Worm (Caenorhabditis elegans) whole organism, L1 larva: Measurements from ENCODE around the gene EEED8.4.
A peak's percentile ranks its signal among the peaks of the same experiment; 100 is the strongest.

Experiments
- C34B4.2 ChIP-seq: sonication (generic microtip); optimal IDR thresholded peaks from 2 replicates; lab custom pipeline; 2017; ENCODE audit warnings: mild to moderate bottlenecking, missing genetic modification characterization, missing compliant biosample characterization
- Y116A8C.19 ChIP-seq: sonication (generic microtip); optimal IDR thresholded peaks from 2 replicates; lab custom pipeline; 2016; ENCODE audit warnings: missing compliant biosample characterization, missing genetic modification characterization, borderline replicate concordance
- alr-1 ChIP-seq: fragments of 200-800 bp; sonication (Bioruptor generic); optimal IDR thresholded peaks from 2 replicates; lab custom pipeline; 2018; ENCODE audit warnings: borderline replicate concordance, mild to moderate bottlenecking, missing genetic modification characterization, missing compliant biosample characterization
- aly-2 ChIP-seq: fragments of 150-350 bp; optimal IDR thresholded peaks from 2 replicates; lab custom pipeline; 2014; ENCODE audit warnings: missing biosample characterization, missing genetic modification characterization
- ama-1 ChIP-seq: fragments of 150-350 bp; optimal IDR thresholded peaks from 2 replicates; lab custom pipeline; 2014
- blmp-1 ChIP-seq: fragments of 150-350 bp; optimal IDR thresholded peaks from 2 replicates; lab custom pipeline; 2014; ENCODE audit warnings: missing biosample characterization, missing genetic modification characterization
- ceh-63 ChIP-seq: fragments of 200-800 bp; sonication (Bioruptor generic); optimal IDR thresholded peaks from 2 replicates; lab custom pipeline; 2018; ENCODE audit warnings: mild to moderate bottlenecking, missing genetic modification characterization, missing compliant biosample characterization
- ceh-8 ChIP-seq: fragments of 200-800 bp; sonication (Bioruptor generic); optimal IDR thresholded peaks from 2 replicates; lab custom pipeline; 2018; ENCODE audit warnings: mild to moderate bottlenecking, missing genetic modification characterization, moderate library complexity, missing compliant biosample characterization
- ceh-90 ChIP-seq: sonication (generic microtip); optimal IDR thresholded peaks from 2 replicates; lab custom pipeline; 2016; ENCODE audit warnings: missing genetic modification characterization, missing compliant biosample characterization
- dpl-1 ChIP-seq, 3 experiments: fragments of 150-350 bp in 2 of 3; sonication (generic microtip) in 1 of 3; optimal IDR thresholded peaks; 2 replicates each; lab custom pipeline; 2014 to 2017; ENCODE audit warnings: missing biosample characterization in 3 of 3, missing genetic modification characterization in 3 of 3, missing genetic modification reagents in 3 of 3
- dsc-1 ChIP-seq: sonication (generic microtip); optimal IDR thresholded peaks from 2 replicates; lab custom pipeline; 2016; ENCODE audit warnings: mild to moderate bottlenecking, missing genetic modification characterization, missing compliant biosample characterization
- efl-1 ChIP-seq, 4 experiments: fragments of 150-350 bp; optimal IDR thresholded peaks in 3 of 4; peaks in 1 of 4; 1 replicate in 1 of 4; 2 replicates in 3 of 4; lab custom pipeline; 2014; ENCODE audit warnings: missing biosample characterization in 2 of 4, missing genetic modification characterization in 2 of 4, missing genetic modification reagents in 2 of 4
- efl-3 ChIP-seq: fragments of 200-800 bp; sonication (Bioruptor generic); optimal IDR thresholded peaks from 2 replicates; lab custom pipeline; 2018; ENCODE audit warnings: mild to moderate bottlenecking, missing genetic modification characterization, missing compliant biosample characterization
- egl-27 ChIP-seq, 2 experiments: fragments of 150-350 bp in 1 of 2; sonication (generic microtip); optimal IDR thresholded peaks; 3 replicates each; lab custom pipeline; 2017 to 2018; ENCODE audit warnings: missing biosample characterization in 2 of 2, missing genetic modification characterization in 2 of 2, missing genetic modification reagents in 2 of 2
- elt-2 ChIP-seq: sonication (generic microtip); optimal IDR thresholded peaks from 2 replicates; lab custom pipeline; 2016; ENCODE audit warnings: missing genetic modification characterization, mild to moderate bottlenecking, inconsistent platforms, missing compliant biosample characterization, missing genetic modification reagents
- ets-5 ChIP-seq: fragments of 200-800 bp; sonication (Bioruptor generic); IDR thresholded peaks from 2 replicates; pipeline ENCODE4 v1.3.6; 2022; ENCODE audit warnings: missing genetic modification characterization, missing compliant biosample characterization
- fkh-4 ChIP-seq: sonication (generic microtip); optimal IDR thresholded peaks from 2 replicates; lab custom pipeline; 2016; ENCODE audit warnings: missing compliant biosample characterization, missing genetic modification characterization, borderline replicate concordance
- fkh-8 ChIP-seq: sonication (generic microtip); optimal IDR thresholded peaks from 2 replicates; lab custom pipeline; 2016; ENCODE audit warnings: mild to moderate bottlenecking, missing genetic modification characterization, missing compliant biosample characterization
- fos-1 ChIP-seq: fragments of 150-350 bp; optimal IDR thresholded peaks from 2 replicates; lab custom pipeline; 2014; ENCODE audit warnings: missing biosample characterization, missing genetic modification characterization
- irx-1 ChIP-seq: sonication (generic microtip); optimal IDR thresholded peaks from 2 replicates; lab custom pipeline; 2016; ENCODE audit warnings: missing genetic modification characterization, missing compliant biosample characterization
- jun-1 ChIP-seq: fragments of 150-350 bp; optimal IDR thresholded peaks from 2 replicates; lab custom pipeline; 2014; ENCODE audit warnings: missing biosample characterization, missing genetic modification reagents, missing genetic modification characterization
- lin-14 ChIP-seq: fragments of 200-800 bp; sonication (Bioruptor generic); optimal IDR thresholded peaks from 2 replicates; lab custom pipeline; 2018; ENCODE audit warnings: mild to moderate bottlenecking, missing genetic modification characterization, moderate library complexity, missing compliant biosample characterization
- lin-15B ChIP-seq: fragments of 150-350 bp; sonication (generic microtip); optimal IDR thresholded peaks from 3 replicates; lab custom pipeline; 2014; ENCODE audit warnings: missing biosample characterization, missing genetic modification characterization
- lsy-2 ChIP-seq, 2 experiments: fragments of 150-350 bp; optimal IDR thresholded peaks; 2 replicates each; lab custom pipeline; 2014; ENCODE audit warnings: missing biosample characterization in 2 of 2, missing genetic modification characterization in 2 of 2
- mdl-1 ChIP-seq, 2 experiments: fragments of 150-350 bp; optimal IDR thresholded peaks; 2 replicates each; lab custom pipeline; 2014 to 2017; ENCODE audit warnings: missing biosample characterization in 2 of 2, missing genetic modification characterization in 2 of 2, inconsistent platforms in 1 of 2
- mef-2 ChIP-seq: fragments of 150-350 bp; optimal IDR thresholded peaks from 2 replicates; lab custom pipeline; 2014; ENCODE audit warnings: missing biosample characterization, missing genetic modification characterization
- nhr-11 ChIP-seq: fragments of 150-350 bp; optimal IDR thresholded peaks from 2 replicates; lab custom pipeline; 2014; ENCODE audit warnings: missing biosample characterization, missing genetic modification characterization
- nhr-20 ChIP-seq: sonication (generic microtip); optimal IDR thresholded peaks from 2 replicates; lab custom pipeline; 2016; ENCODE audit warnings: mild to moderate bottlenecking, missing genetic modification characterization, missing compliant biosample characterization
- nhr-76 ChIP-seq: sonication (generic microtip); optimal IDR thresholded peaks from 2 replicates; lab custom pipeline; 2017; ENCODE audit warnings: missing biosample characterization, missing genetic modification characterization
- nhr-85 ChIP-seq: sonication (generic microtip); peaks from one replicate; lab custom pipeline; 2016; ENCODE audit warnings: missing genetic modification characterization, inconsistent platforms, missing compliant biosample characterization
- nhr-90 ChIP-seq: sonication (generic microtip); optimal IDR thresholded peaks from 2 replicates; lab custom pipeline; 2016; ENCODE audit warnings: mild to moderate bottlenecking, missing genetic modification characterization, missing compliant biosample characterization; ENCODE audit not compliant: poor library complexity
- pag-3 ChIP-seq: sonication (generic microtip); optimal IDR thresholded peaks from 2 replicates; lab custom pipeline; 2017; ENCODE audit warnings: missing genetic modification characterization, mild to moderate bottlenecking, missing compliant biosample characterization, antibody characterized with exemption, borderline replicate concordance; ENCODE audit not compliant: insufficient read depth
- pqm-1 ChIP-seq: sonication (generic microtip); optimal IDR thresholded peaks from 3 replicates; lab custom pipeline; 2017; ENCODE audit warnings: missing biosample characterization, missing genetic modification characterization
- rnt-1 ChIP-seq: sonication (generic microtip); optimal IDR thresholded peaks from 2 replicates; lab custom pipeline; 2016; ENCODE audit warnings: mild to moderate bottlenecking, missing genetic modification characterization, moderate library complexity, missing compliant biosample characterization
- snpc-4 ChIP-seq: fragments of 150-350 bp; optimal IDR thresholded peaks from 2 replicates; lab custom pipeline; 2014; ENCODE audit warnings: missing biosample characterization, missing genetic modification characterization
- snu-23 ChIP-seq: sonication (generic microtip); optimal IDR thresholded peaks from 2 replicates; lab custom pipeline; 2016; ENCODE audit warnings: missing genetic modification characterization, missing compliant biosample characterization
- sox-4 ChIP-seq: sonication (generic microtip); optimal IDR thresholded peaks from 2 replicates; lab custom pipeline; 2016; ENCODE audit warnings: missing genetic modification characterization, missing compliant biosample characterization
- sptf-1 ChIP-seq: fragments of 150-350 bp; optimal IDR thresholded peaks from 2 replicates; lab custom pipeline; 2014; ENCODE audit warnings: missing biosample characterization, missing genetic modification characterization
- swsn-7 ChIP-seq: sonication (generic microtip); optimal IDR thresholded peaks from 2 replicates; lab custom pipeline; 2016; ENCODE audit warnings: missing genetic modification characterization, missing compliant biosample characterization
- tlp-1 ChIP-seq: fragments of 150-350 bp; optimal IDR thresholded peaks from 2 replicates; lab custom pipeline; 2014; ENCODE audit warnings: missing biosample characterization, missing genetic modification characterization
- unc-130 ChIP-seq: fragments of 150-350 bp; optimal IDR thresholded peaks from 2 replicates; lab custom pipeline; 2017; ENCODE audit warnings: missing biosample characterization, missing genetic modification characterization, inconsistent platforms
- unc-62 ChIP-seq: fragments of 150-350 bp; optimal IDR thresholded peaks from 2 replicates; lab custom pipeline; 2014; ENCODE audit warnings: missing biosample characterization, missing genetic modification reagents, missing genetic modification characterization
- zag-1 ChIP-seq: fragments of 150-350 bp; optimal IDR thresholded peaks from 2 replicates; lab custom pipeline; 2014; ENCODE audit warnings: missing biosample characterization, missing genetic modification characterization
- zip-4 ChIP-seq: fragments of 200-800 bp; sonication (Bioruptor generic); optimal IDR thresholded peaks from 2 replicates; lab custom pipeline; 2018; ENCODE audit warnings: mild to moderate bottlenecking, missing genetic modification characterization, moderate library complexity, missing compliant biosample characterization
- ztf-11 ChIP-seq, 2 experiments: sonication (generic microtip); optimal IDR thresholded peaks; 2 replicates each; lab custom pipeline; 2016 to 2017; ENCODE audit warnings: missing genetic modification characterization in 2 of 2, missing biosample characterization in 1 of 2, missing compliant biosample characterization in 1 of 2
- ztf-4 ChIP-seq: fragments of 150-350 bp; optimal IDR thresholded peaks from 2 replicates; lab custom pipeline; 2014; ENCODE audit warnings: missing biosample characterization, missing genetic modification characterization

EEED8.4 gene

ce11 chrII:5373275-5374047 lies 35.7 kb upstream of the EEED8.4 start, which contains the start of the genes agt-2 and F09E5.3 (continued):
- peak; percentile 89 for TF ChIP-seq snpc-4 (tag; lab: Kevin White, UChicago)
- TF ChIP-seq aly-2 (tag; lab: Kevin White, UChicago), result peak; percentile 92
- TF ChIP-seq ceh-63 (GFP tag; lab: Kevin White, UChicago), result no peak
- TF ChIP-seq pag-3, result no peak
- peak in 1 of 2 experiments; percentile 81 for TF ChIP-seq ztf-11 (tag; optimal IDR thresholded peaks at IDR 0.05; lab: Kevin White, UChicago)
- peak; percentile 96 for TF ChIP-seq lin-14 (GFP tag; lab: Kevin White, UChicago)
- peak; percentile 81 for TF ChIP-seq zip-4 (GFP tag; lab: Kevin White, UChicago)
- peak; percentile 77 for TF ChIP-seq sox-4 (tag; lab: Kevin White, UChicago)
- TF ChIP-seq unc-62 (GFP tag; lab: Kevin White, UChicago), result no peak
- TF ChIP-seq efl-3, result peak; percentile 21
- peak; percentile 26 for TF ChIP-seq zag-1 (tag; lab: Kevin White, UChicago)
- TF ChIP-seq mef-2 (tag; lab: Kevin White, UChicago), result peak; percentile 28
- TF ChIP-seq nhr-76, result no peak
- peak; percentile 91 for TF ChIP-seq irx-1 (tag; lab: Kevin White, UChicago)
- TF ChIP-seq ceh-90 (tag; lab: Kevin White, UChicago), result peak; percentile 37
- no peak for TF ChIP-seq sptf-1
- TF ChIP-seq rnt-1 (tag; lab: Kevin White, UChicago), result peak; percentile 96
- peak; percentile 89 for TF ChIP-seq fos-1 (tag; lab: Kevin White, UChicago)
- TF ChIP-seq nhr-11 (tag; lab: Kevin White, UChicago), result peak; percentile 81
- peak; percentile 92 for TF ChIP-seq fkh-8
- TF ChIP-seq swsn-7 (tag; lab: Kevin White, UChicago), result peak; percentile 96
- peak; percentile 98 for TF ChIP-seq snu-23 (GFP tag; lab: Kevin White, UChicago)
- TF ChIP-seq Y116A8C.19 (tag; lab: Kevin White, UChicago), result no peak
- no peak for TF ChIP-seq ets-5
- TF ChIP-seq jun-1 (tag; lab: Kevin White, UChicago), result peak; percentile 89
- TF ChIP-seq blmp-1, result peak; percentile 81
- TF ChIP-seq nhr-90, result peak; percentile 91
- TF ChIP-seq tlp-1, result no peak
- peak; percentile 95 for TF ChIP-seq nhr-20 (tag; lab: Kevin White, UChicago)
- peak; percentile 82 for TF ChIP-seq lin-15B (tag; lab: Kevin White, UChicago)
- no peak for TF ChIP-seq pqm-1 (tag; lab: Kevin White, UChicago)
- peak; percentile 86 for TF ChIP-seq ama-1
- peak; percentile 82 for TF ChIP-seq elt-2 (tag; lab: Kevin White, UChicago)
- peak; percentile 93 for TF ChIP-seq nhr-85 (tag; lab: Kevin White, UChicago)

- no peak for TF ChIP-seq dpl-1 (GFP tag; optimal IDR thresholded peaks at IDR 0.05; lab: Kevin White, UChicago)
- TF ChIP-seq elt-2 (tag; lab: Kevin White, UChicago), result peak; percentile 14
- TF ChIP-seq, all 84 proteins: peak for 1
These were observed 34.2 kb upstream of the EEED8.4 start, which contains the start of gene algn-2 for ce11 chrII:5374967-5375366. Gene algn-2 (plus strand): TSS chrII:5375267.

- peak; percentile 88 for TF ChIP-seq blmp-1
- TF ChIP-seq sox-4 (tag; lab: Kevin White, UChicago), result no peak
- no peak for TF ChIP-seq pag-3
- no peak for TF ChIP-seq dsc-1 (tag; lab: Kevin White, UChicago)
- no peak for TF ChIP-seq fkh-4 (tag; lab: Kevin White, UChicago)
- no peak for TF ChIP-seq mdl-1 (tag; optimal IDR thresholded peaks at IDR 0.05; lab: Kevin White, UChicago)
- no peak for TF ChIP-seq ama-1
- TF ChIP-seq C34B4.2 (tag; lab: Kevin White, UChicago), result no peak
- TF ChIP-seq ztf-4 (tag; lab: Kevin White, UChicago), result no peak
- TF ChIP-seq lsy-2 (tag; optimal IDR thresholded peaks at IDR 0.05; lab: Kevin White, UChicago), result peak in 1 of 2 experiments; percentile 47
- no peak for TF ChIP-seq ceh-8
- TF ChIP-seq efl-1 (optimal IDR thresholded peaks at IDR 0.05; lab: Kevin White, UChicago), result no peak
- TF ChIP-seq efl-1 (GFP tag; optimal IDR thresholded peaks at IDR 0.05 in 1 of 2; lab: Kevin White, UChicago), result peak in 1 of 2 experiments; percentile 40
- TF ChIP-seq egl-27 (tag; optimal IDR thresholded peaks at IDR 0.05; lab: Kevin White, UChicago), result no peak
- no peak for TF ChIP-seq nhr-20 (tag; lab: Kevin White, UChicago)
- TF ChIP-seq ztf-11 (tag; optimal IDR thresholded peaks at IDR 0.05; lab: Kevin White, UChicago), result no peak
- TF ChIP-seq unc-130 (tag; lab: Kevin White, UChicago), result no peak
- no peak for TF ChIP-seq lin-14 (GFP tag; lab: Kevin White, UChicago)
- TF ChIP-seq alr-1 (tag; lab: Kevin White, UChicago), result no peak
These were observed 31.5 kb upstream of the EEED8.4 start, which contains the start of gene prdx-2 for ce11 chrII:5377467-5378238. Gene prdx-2 (plus strand): TSS chrII:5378195.
